Worm (Caenorhabditis elegans): Measurements from ENCODE around the gene fipr-1.
A peak's percentile ranks its signal among the peaks of the same experiment; 100 is the strongest.

The fipr-1 gene

DNA sequence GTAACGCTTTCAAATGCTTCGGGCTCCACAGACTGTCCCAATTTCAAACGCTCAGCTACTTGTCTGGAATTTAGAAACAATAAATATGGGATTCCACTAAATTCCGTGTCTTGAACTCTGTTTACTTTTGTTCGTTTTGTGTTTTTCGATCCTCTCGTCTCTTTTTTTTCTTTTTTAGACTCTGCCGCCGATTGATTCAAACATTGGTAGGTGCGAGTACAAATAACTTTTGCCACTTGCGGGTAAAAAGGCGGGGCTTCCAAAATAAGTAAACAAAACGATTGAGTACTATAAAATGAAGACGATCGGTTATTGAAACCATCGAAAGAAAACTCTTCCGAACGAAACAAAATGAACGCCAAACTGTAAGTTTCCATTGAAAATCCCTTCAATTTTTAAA lies 3.6 kb upstream of the fipr-1 start, which contains the start of gene fipr-2:
TSS of gene fipr-2 (plus strand) at position 245 of the 400 bp plus-strand sequence.
- no peak for TF ChIP-seq mel-28 (tag; optimal IDR thresholded peaks at IDR 0.05; ENCODE audit: borderline replicate concordance)

DNA sequence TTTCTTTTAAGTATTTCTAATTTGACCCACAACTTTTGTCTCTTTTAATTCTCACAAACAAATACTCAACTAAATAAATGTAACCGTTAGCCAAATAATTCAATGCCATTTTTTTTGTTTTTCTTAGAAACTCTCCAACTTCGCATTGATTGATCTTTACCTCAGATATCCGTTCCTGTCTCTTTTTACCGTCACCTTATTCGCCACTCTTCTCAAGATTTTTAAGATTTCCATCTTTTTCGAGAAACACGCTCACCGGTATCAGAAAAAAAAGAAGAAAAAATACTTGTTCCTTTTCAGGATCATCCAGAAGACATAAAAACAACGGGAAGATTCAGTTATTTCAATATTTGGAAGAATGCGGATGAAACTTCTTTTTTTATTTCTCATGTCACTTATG lies 3.2 kb downstream of the fipr-1 start, which contains the start of gene F23H12.5:
TSS of gene F23H12.5 (plus strand) at position 301 of the 400 bp plus-strand sequence.
- TF ChIP-seq Y53F4B.3 (GFP tag; IDR thresholded peaks at IDR 0.05) (no peak), madf-8 (GFP tag; conservative IDR thresholded peaks at IDR 0.05) (no peak), unc-62 (GFP tag; optimal IDR thresholded peaks at IDR 0.05) (no peak), F57C9.4 (tag; optimal IDR thresholded peaks at IDR 0.05) (no peak), ztf-6 (GFP tag; IDR thresholded peaks at IDR 0.05) (no peak), let-526 (GFP tag; IDR thresholded peaks at IDR 0.05) (no peak), pbrm-1 (GFP tag; IDR thresholded peaks at IDR 0.05) (no peak), B0019.2 (GFP tag; conservative IDR thresholded peaks at IDR 0.05) (no peak), let-607 (tag; optimal IDR thresholded peaks at IDR 0.05) (no peak), ceh-91 (GFP tag; IDR thresholded peaks at IDR 0.05) (no peak), nfyb-1 (GFP tag; IDR thresholded peaks at IDR 0.05) (no peak)

DNA sequence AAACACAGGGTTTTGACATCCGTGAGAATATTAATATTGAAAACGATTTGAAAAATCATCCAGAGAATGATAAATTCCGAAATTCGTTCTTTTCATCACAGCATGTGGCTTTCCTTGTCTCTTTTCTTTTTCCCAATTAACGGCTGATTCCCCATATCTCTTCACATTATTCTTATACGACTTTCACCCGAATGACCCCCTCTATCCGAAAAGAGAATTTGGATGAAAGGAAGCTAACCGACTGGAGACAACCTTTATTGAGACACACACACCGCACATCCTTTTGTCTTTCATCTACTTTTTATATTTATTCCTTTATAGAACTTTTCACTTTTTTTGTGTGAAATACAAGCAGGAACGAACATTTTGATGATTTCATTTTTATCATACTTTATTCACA lies 3.9 kb downstream of the fipr-1 start:
- TF ChIP-seq hsf-1 (GFP tag; IDR thresholded peaks at IDR 0.05) (no peak), madf-8 (GFP tag; conservative IDR thresholded peaks at IDR 0.05) (no peak), cebp-2 (GFP tag; IDR thresholded peaks at IDR 0.05) (no peak), B0019.2 (GFP tag; conservative IDR thresholded peaks at IDR 0.05) (no peak), Y67H2A.10 (GFP tag; conservative IDR thresholded peaks at IDR 0.05) (no peak), rpc-1 (optimal IDR thresholded peaks at IDR 0.05) (no peak), rpc-1 (tag; optimal IDR thresholded peaks at IDR 0.05) (no peak), ztf-3 (GFP tag; optimal IDR thresholded peaks at IDR 0.05) (no peak), efl-1 (GFP tag; optimal IDR thresholded peaks at IDR 0.05) (no peak), atf-7 (tag; optimal IDR thresholded peaks at IDR 0.05) (no peak), zim-3 (tag; optimal IDR thresholded peaks at IDR 0.05) (no peak), hmg-20 (GFP tag; IDR thresholded peaks at IDR 0.05) (no peak), B0261.1 (tag; optimal IDR thresholded peaks at IDR 0.05) (no peak), ceh-40 (GFP tag; IDR thresholded peaks at IDR 0.05) (no peak), F33H1.4 (GFP tag; IDR thresholded peaks at IDR 0.05) (no peak)

DNA sequence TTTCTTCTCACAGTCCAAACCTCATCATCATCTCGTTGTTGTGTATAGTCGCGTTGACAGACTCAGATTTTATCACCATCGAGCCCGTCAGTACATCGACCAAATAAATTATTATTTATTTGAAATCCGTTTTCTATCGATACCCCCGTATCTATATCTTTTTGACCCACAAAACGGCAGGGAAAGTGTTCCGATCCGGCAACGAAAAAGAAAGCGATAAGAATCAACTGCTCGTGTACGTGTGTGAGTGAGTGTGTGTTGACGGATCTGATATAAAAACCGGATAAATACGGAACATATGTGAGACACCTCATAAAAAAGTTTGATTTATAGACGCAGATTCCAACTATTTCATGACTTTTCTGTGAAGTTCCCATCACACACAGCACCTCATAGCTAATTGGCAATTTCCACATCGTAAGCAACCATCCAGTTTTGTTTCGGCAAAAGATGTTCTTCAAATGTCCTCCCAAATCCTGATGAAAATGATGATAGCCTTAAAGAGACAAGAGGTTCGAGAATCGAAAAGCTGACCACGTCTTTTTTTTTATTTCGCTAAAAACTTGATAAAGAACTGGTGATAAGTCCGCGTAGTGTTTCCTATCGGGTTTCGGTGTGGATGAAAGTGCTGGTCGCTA lies 7.2 kb downstream of the fipr-1 start:
- TF ChIP-seq pha-4 (tag; optimal IDR thresholded peaks at IDR 0.05) (no peak), rcor-1 (GFP tag; IDR thresholded peaks at IDR 0.05) (no peak), sptf-2 (GFP tag; optimal IDR thresholded peaks at IDR 0.05) (no peak), K12H6.12 (tag; optimal IDR thresholded peaks at IDR 0.05) (no peak), lin-40 (tag; optimal IDR thresholded peaks at IDR 0.05) (no peak), madf-6 (GFP tag; IDR thresholded peaks at IDR 0.05) (no peak), F55B11.4 (tag; optimal IDR thresholded peaks at IDR 0.05; ENCODE audit: borderline replicate concordance, insufficient read depth) (no peak), nhr-120 (GFP tag; IDR thresholded peaks at IDR 0.05) (no peak), pbrm-1 (GFP tag; IDR thresholded peaks at IDR 0.05) (no peak)

DNA sequence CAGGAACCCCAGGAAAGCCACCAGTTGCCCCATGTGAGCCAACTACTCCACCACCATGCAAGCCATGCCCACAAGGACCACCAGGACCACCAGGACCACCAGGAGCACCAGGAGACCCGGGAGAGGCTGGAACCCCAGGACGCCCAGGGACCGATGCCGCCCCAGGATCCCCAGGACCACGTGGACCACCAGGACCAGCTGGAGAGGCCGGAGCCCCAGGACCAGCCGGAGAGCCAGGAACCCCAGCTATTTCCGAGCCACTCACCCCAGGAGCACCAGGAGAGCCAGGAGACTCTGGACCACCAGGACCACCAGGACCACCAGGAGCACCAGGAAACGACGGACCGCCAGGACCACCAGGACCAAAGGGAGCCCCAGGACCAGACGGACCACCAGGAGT lies 8.0 kb downstream of the fipr-1 start:
- TF ChIP-seq hrde-1 (tag; optimal IDR thresholded peaks at IDR 0.05; ENCODE audit: borderline replicate concordance) = no peak
- TF ChIP-seq attf-3 (GFP tag; conservative IDR thresholded peaks at IDR 0.05) = no peak
- TF ChIP-seq K12H6.12 (tag; optimal IDR thresholded peaks at IDR 0.05) = no peak
- TF ChIP-seq snpc-3.4 (tag; optimal IDR thresholded peaks at IDR 0.05) = no peak
- TF ChIP-seq akir-1 (GFP tag; optimal IDR thresholded peaks at IDR 0.05) = no peak
- no peak for TF ChIP-seq C06A6.2 (GFP tag; conservative IDR thresholded peaks at IDR 0.05)
- TF ChIP-seq Y53F4B.3 (GFP tag; IDR thresholded peaks at IDR 0.05) = no peak
- TF ChIP-seq nhr-27 (tag; optimal IDR thresholded peaks at IDR 0.05) = no peak
- no peak for TF ChIP-seq F39B2.1 (GFP tag; IDR thresholded peaks at IDR 0.05)
- TF ChIP-seq zfh-2 (GFP tag; conservative IDR thresholded peaks at IDR 0.05) = peak; percentile 97
- TF ChIP-seq madf-10 (tag; optimal IDR thresholded peaks at IDR 0.05) = no peak
- TF ChIP-seq attf-5 (GFP tag; optimal IDR thresholded peaks at IDR 0.05) = no peak
- TF ChIP-seq F57C9.4 (tag; optimal IDR thresholded peaks at IDR 0.05) = no peak

Measured in whole organism, young adult.